Worm (Caenorhabditis elegans): ENCODE measurements around the gene dhrr-1.

DNA sequence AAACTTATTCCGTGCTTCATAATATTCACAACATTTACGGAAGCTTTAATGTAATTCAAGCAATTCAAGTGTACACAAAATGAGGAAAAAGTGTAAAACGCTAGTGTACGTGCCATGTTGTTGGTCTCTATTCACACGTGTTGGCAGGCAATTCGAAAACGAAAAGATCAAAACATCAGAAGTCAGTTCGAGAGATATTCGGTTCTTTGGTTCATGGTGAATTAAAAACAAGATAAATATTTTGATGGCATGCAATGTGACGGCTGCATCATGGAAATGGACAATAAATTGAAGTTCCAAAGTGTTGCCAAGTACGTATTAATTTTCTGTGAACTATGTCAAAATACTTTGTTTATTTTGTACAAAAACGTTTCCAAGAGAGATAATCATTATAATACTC is 22.4 kb upstream of the dhrr-1 start:
- TF ChIP-seq med-1 (GFP tag; optimal IDR thresholded peaks at IDR 0.05; ENCODE audit: insufficient read depth): no peak
- TF ChIP-seq cog-1 (tag; optimal IDR thresholded peaks at IDR 0.05): no peak
- TF ChIP-seq ztf-29 (GFP tag; IDR thresholded peaks at IDR 0.05): no peak
- TF ChIP-seq tab-1 (GFP tag; IDR thresholded peaks at IDR 0.05): no peak
- TF ChIP-seq T22C8.4 (GFP tag; IDR thresholded peaks at IDR 0.05): no peak
- TF ChIP-seq ref-1 (GFP tag; conservative IDR thresholded peaks at IDR 0.05): no peak
- no peak for TF ChIP-seq klf-2 (GFP tag; conservative IDR thresholded peaks at IDR 0.05)
- TF ChIP-seq ztf-23 (GFP tag; IDR thresholded peaks at IDR 0.05): no peak
- TF ChIP-seq flt-1 (GFP tag; IDR thresholded peaks at IDR 0.05): no peak
